Fruit fly (Drosophila melanogaster): ENCODE results near the gene Ctps.

The Ctps gene

dm6 chr3L:15104849-15105555, 7.3 kb downstream of the Ctps start (continued):
- TF ChIP-seq seq (GFP tag; IDR thresholded peaks at IDR 0.05) (no peak), Xrp1 (GFP tag; IDR thresholded peaks at IDR 0.05) (peak; percentile 48), CG7928 (GFP tag; optimal IDR thresholded peaks at IDR 0.05) (no peak), CG15696 (tag; optimal IDR thresholded peaks at IDR 0.05) (no peak), CG12071 (GFP tag; optimal IDR thresholded peaks at IDR 0.05) (peak; percentile 32), Antp (GFP tag; optimal IDR thresholded peaks at IDR 0.05) (peak; percentile 72), Nf-YB (GFP tag; optimal IDR thresholded peaks at IDR 0.05) (no peak), CG13894 (tag; optimal IDR thresholded peaks at IDR 0.05) (no peak), CG1647 (GFP tag; optimal IDR thresholded peaks at IDR 0.05) (no peak), lov (optimal IDR thresholded peaks at IDR 0.05) (no peak), lov (GFP tag; IDR thresholded peaks at IDR 0.05) (no peak), Six4 (GFP tag; optimal IDR thresholded peaks at IDR 0.05) (no peak), Mes4 (GFP tag; optimal IDR thresholded peaks at IDR 0.05) (peak; percentile 48), CG5953 (GFP tag; IDR thresholded peaks at IDR 0.05) (peak; percentile 13; the same call in 1 of the 2 replicates), CG8290 (GFP tag; optimal IDR thresholded peaks at IDR 0.05) (no peak), CG8290 (tag; optimal IDR thresholded peaks at IDR 0.05) (peak in 1 of 2 experiments; percentile 51), CG6854 (GFP tag; optimal IDR thresholded peaks at IDR 0.05) (peak; percentile 76), CG8359 (GFP tag; optimal IDR thresholded peaks at IDR 0.05; ENCODE audit: borderline replicate concordance) (no peak), CG9932 (GFP tag; IDR thresholded peaks at IDR 0.05) (peak; percentile 60), klu (GFP tag; IDR thresholded peaks at IDR 0.05) (peak; percentile 62; the same call in 1 of the 2 replicates), gce (GFP tag; IDR thresholded peaks at IDR 0.05) (0 out of 3 replicates have a peak, but pooled peaks have one; percentile 5), vnd (GFP tag; IDR thresholded peaks at IDR 0.05; ENCODE audit: partially characterized antibody) (no peak), chif (GFP tag; optimal IDR thresholded peaks at IDR 0.05) (peak; percentile 20 to 44), Lim3 (GFP tag; IDR thresholded peaks at IDR 0.05) (no peak), slp2 (GFP tag; optimal IDR thresholded peaks at IDR 0.05) (peak; percentile 50), Atf3 (GFP tag; optimal IDR thresholded peaks at IDR 0.05) (no peak), CG8089 (GFP tag; optimal IDR thresholded peaks at IDR 0.05) (peak; percentile 8), exex (tag; optimal IDR thresholded peaks at IDR 0.05) (no peak), CG8388 (GFP tag; optimal IDR thresholded peaks at IDR 0.05) (peak; percentile 27), cwo (GFP tag; optimal IDR thresholded peaks at IDR 0.05) (peak; percentile 25), Dad (GFP tag; optimal IDR thresholded peaks at IDR 0.05) (peak; percentile 35), CG10274 (GFP tag; optimal IDR thresholded peaks at IDR 0.05) (peak; percentile 8), NfI (GFP tag; optimal IDR thresholded peaks at IDR 0.05) (peak; percentile 67), her (GFP tag; optimal IDR thresholded peaks at IDR 0.05) (peak; percentile 49), hbn (GFP tag; IDR thresholded peaks at IDR 0.05; ENCODE audit: partially characterized antibody) (no peak; the same call in 1 of the 2 replicates), mam (GFP tag; optimal IDR thresholded peaks at IDR 0.05) (peak; percentile 72), bigmax (GFP tag; optimal IDR thresholded peaks at IDR 0.05) (no peak), zfh1 (GFP tag; IDR thresholded peaks at IDR 0.05) (no peak; the same call in 2 of the 3 replicates), dpn (GFP tag; optimal IDR thresholded peaks at IDR 0.05) (peak; percentile 57 to 78), MESR4 (GFP tag; optimal IDR thresholded peaks at IDR 0.05) (no peak), CG15601 (tag; optimal IDR thresholded peaks at IDR 0.05) (no peak), kni (GFP tag; optimal IDR thresholded peaks at IDR 0.05) (no peak)

All from whole organism, embryonic.